Fruit fly (Drosophila melanogaster): ENCODE data around the gene CG44261.

The CG44261 gene

DNA sequence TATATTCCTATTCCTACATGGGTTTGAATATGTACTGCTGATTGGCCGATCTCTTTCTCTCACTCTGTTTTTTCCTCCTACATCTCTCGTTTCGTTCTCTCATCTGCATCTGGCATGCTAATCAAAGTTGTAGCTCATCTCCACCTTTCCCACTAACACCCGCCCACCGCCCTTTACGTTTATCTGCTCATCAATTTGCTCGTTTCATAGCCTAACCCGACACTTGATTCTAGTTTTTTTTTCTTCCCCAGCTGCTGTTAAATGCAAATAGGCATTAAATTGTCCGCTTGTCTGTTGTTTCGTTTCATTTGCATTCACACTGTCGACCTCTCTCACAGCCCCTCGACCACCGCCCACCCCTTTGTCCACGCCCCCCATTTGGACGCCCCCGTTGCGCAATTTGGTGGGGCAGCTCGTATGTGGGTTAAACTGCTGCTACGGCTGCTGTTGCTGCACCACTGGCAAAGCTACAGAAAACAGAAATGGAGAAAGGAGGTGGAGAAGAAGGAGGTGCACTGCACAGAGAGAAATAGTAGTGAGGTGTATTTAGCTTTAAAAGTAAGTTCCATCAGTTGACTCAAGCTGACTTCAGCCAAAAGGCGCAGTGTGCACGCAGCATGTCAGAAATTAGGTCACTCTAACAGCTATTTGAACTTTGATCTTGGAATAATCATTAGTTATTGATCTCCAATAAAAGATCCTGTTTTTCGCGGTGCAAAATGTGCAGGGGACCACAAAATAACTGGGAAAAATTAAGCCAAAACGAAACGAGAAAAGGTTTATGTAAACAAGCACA lies 12.7 kb upstream of the CG44261 start (continued):
- TF ChIP-seq CG31627 (GFP tag; optimal IDR thresholded peaks at IDR 0.05), result peak; percentile 24
- peak; percentile 41 for TF ChIP-seq CG11762 (GFP tag; optimal IDR thresholded peaks at IDR 0.05; ENCODE audit: insufficient read depth)
- peak; percentile 33 for TF ChIP-seq achi (GFP tag; optimal IDR thresholded peaks at IDR 0.05)
- TF ChIP-seq Sox102F (GFP tag; optimal IDR thresholded peaks at IDR 0.05), result no peak
- no peak for TF ChIP-seq CG1621 (tag; optimal IDR thresholded peaks at IDR 0.05)
- TF ChIP-seq vri (GFP tag; optimal IDR thresholded peaks at IDR 0.05), result no peak
- peak; percentile 55; the same call in 1 of the 2 replicates for TF ChIP-seq Gug (GFP tag; IDR thresholded peaks at IDR 0.05)
- peak; percentile 71 for TF ChIP-seq CG8119 (GFP tag; IDR thresholded peaks at IDR 0.05)
- TF ChIP-seq CG15336 (GFP tag; IDR thresholded peaks at IDR 0.05), result peak; percentile 66
- TF ChIP-seq lz (GFP tag; optimal IDR thresholded peaks at IDR 0.05), result no peak
- TF ChIP-seq Smox (GFP tag; optimal IDR thresholded peaks at IDR 0.05), result no peak
- peak; percentile 46 for TF ChIP-seq net (GFP tag; optimal IDR thresholded peaks at IDR 0.05)
- peak; percentile 58 for TF ChIP-seq Eip78C (GFP tag)
- TF ChIP-seq CG9139 (GFP tag; optimal IDR thresholded peaks at IDR 0.05), result no peak
- no peak for TF ChIP-seq Lpt (GFP tag; optimal IDR thresholded peaks at IDR 0.05)
- peak; percentile 80; the same call in 2 of the 3 replicates for TF ChIP-seq eg (GFP tag; IDR thresholded peaks at IDR 0.05)
- TF ChIP-seq OdsH (GFP tag; optimal IDR thresholded peaks at IDR 0.05), result peak; percentile 56
- TF ChIP-seq dac (GFP tag; optimal IDR thresholded peaks at IDR 0.05), result peak; percentile 47
- TF ChIP-seq esn (GFP tag; optimal IDR thresholded peaks at IDR 0.05), result no peak
- peak; percentile 28 for TF ChIP-seq acj6 (GFP tag; optimal IDR thresholded peaks at IDR 0.05)
- TF ChIP-seq dsx (GFP tag; optimal IDR thresholded peaks at IDR 0.05; ENCODE audit: poor library complexity, severe bottlenecking), result no peak
- peak; percentile 15 for TF ChIP-seq CG10631 (GFP tag; optimal IDR thresholded peaks at IDR 0.05)
- peak; percentile 50; the same call in 1 of the 2 replicates for TF ChIP-seq CG11294 (GFP tag; IDR thresholded peaks at IDR 0.05)
- peak; percentile 6 for TF ChIP-seq Sox14 (GFP tag; optimal IDR thresholded peaks at IDR 0.05)
- no peak for TF ChIP-seq CG16779 (tag; optimal IDR thresholded peaks at IDR 0.05)
- no peak for TF ChIP-seq fd59A (GFP tag; optimal IDR thresholded peaks at IDR 0.05)
- peak; percentile 41 for TF ChIP-seq CG7368 (GFP tag; optimal IDR thresholded peaks at IDR 0.05)
- TF ChIP-seq Hr38 (GFP tag; optimal IDR thresholded peaks at IDR 0.05), result no peak
- no peak for TF ChIP-seq spab (GFP tag; optimal IDR thresholded peaks at IDR 0.05)
- TF ChIP-seq CG8319 (GFP tag; optimal IDR thresholded peaks at IDR 0.05), result peak; percentile 29
- peak; percentile 74 for TF ChIP-seq svp (GFP tag)
- peak; percentile 8 for TF ChIP-seq Sox15 (GFP tag; optimal IDR thresholded peaks at IDR 0.05)
- no peak for TF ChIP-seq CG6854 (GFP tag; optimal IDR thresholded peaks at IDR 0.05)
- peak; percentile 36 for TF ChIP-seq CG34406 (GFP tag; optimal IDR thresholded peaks at IDR 0.05)
- no peak for TF ChIP-seq Eip93F (GFP tag; optimal IDR thresholded peaks at IDR 0.05)
- no peak for TF ChIP-seq Hr39 (GFP tag; optimal IDR thresholded peaks at IDR 0.05)
- peak; percentile 15 for TF ChIP-seq Met (GFP tag; optimal IDR thresholded peaks at IDR 0.05)
- peak; percentile 0 for TF ChIP-seq Ets96B (tag; optimal IDR thresholded peaks at IDR 0.05)

DNA sequence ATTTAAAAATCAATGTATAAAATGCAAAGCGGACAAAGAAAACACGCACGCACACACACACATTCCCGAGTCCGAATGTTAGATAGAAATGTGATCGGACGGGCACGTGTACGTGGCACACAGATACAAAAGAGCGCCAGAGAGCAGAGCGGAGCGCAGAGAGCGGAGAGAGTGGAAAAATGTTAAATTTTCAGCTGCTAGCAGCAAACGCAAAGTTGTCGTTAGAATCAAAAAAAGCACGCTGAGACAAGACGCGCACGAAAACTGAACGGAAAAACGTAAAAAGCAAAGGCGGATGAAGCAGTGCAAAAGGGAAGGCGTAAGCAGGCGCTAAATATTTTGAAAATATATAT lies 11.3 kb upstream of the CG44261 start:
- TF ChIP-seq Eip93F (GFP tag; optimal IDR thresholded peaks at IDR 0.05), result no peak
- TF ChIP-seq Met (GFP tag; optimal IDR thresholded peaks at IDR 0.05), result no peak
- peak; percentile 26 for TF ChIP-seq net (GFP tag; optimal IDR thresholded peaks at IDR 0.05)
- TF ChIP-seq vri (GFP tag; optimal IDR thresholded peaks at IDR 0.05), result peak; percentile 65
- peak; percentile 1 for TF ChIP-seq esn (GFP tag; optimal IDR thresholded peaks at IDR 0.05)
- no peak for TF ChIP-seq CG34406 (GFP tag; optimal IDR thresholded peaks at IDR 0.05)
- peak; percentile 74 for TF ChIP-seq Eip78C (GFP tag)
- TF ChIP-seq Sox102F (GFP tag; optimal IDR thresholded peaks at IDR 0.05), result peak; percentile 34
- no peak for TF ChIP-seq topi (GFP tag; optimal IDR thresholded peaks at IDR 0.05)
- no peak for TF ChIP-seq Smox (GFP tag; optimal IDR thresholded peaks at IDR 0.05)
- TF ChIP-seq acj6 (GFP tag; optimal IDR thresholded peaks at IDR 0.05), result no peak
- TF ChIP-seq salr (GFP tag; optimal IDR thresholded peaks at IDR 0.05), result no peak
- TF ChIP-seq fd85E (GFP tag; optimal IDR thresholded peaks at IDR 0.05), result peak; percentile 59
- TF ChIP-seq Eip75B (GFP tag; optimal IDR thresholded peaks at IDR 0.05), result peak; percentile 14
- peak; percentile 9 for TF ChIP-seq dac (GFP tag; optimal IDR thresholded peaks at IDR 0.05)
- no peak for TF ChIP-seq eg (GFP tag; IDR thresholded peaks at IDR 0.05)
- no peak for TF ChIP-seq Gug (GFP tag; IDR thresholded peaks at IDR 0.05)
- TF ChIP-seq CG11294 (GFP tag; IDR thresholded peaks at IDR 0.05), result no peak
- TF ChIP-seq fkh (GFP tag; optimal IDR thresholded peaks at IDR 0.05), result no peak
- peak; percentile 76 for TF ChIP-seq Sox14 (GFP tag; optimal IDR thresholded peaks at IDR 0.05)
- TF ChIP-seq dsx (GFP tag; optimal IDR thresholded peaks at IDR 0.05; ENCODE audit: poor library complexity, severe bottlenecking), result peak; percentile 11
- no peak for TF ChIP-seq svp (GFP tag)
- no peak for TF ChIP-seq CG10669 (GFP tag; optimal IDR thresholded peaks at IDR 0.05)
- TF ChIP-seq CG11762 (GFP tag; optimal IDR thresholded peaks at IDR 0.05; ENCODE audit: insufficient read depth), result no peak
- no peak for TF ChIP-seq cyc (GFP tag; optimal IDR thresholded peaks at IDR 0.05)
- no peak for TF ChIP-seq CG9139 (GFP tag; optimal IDR thresholded peaks at IDR 0.05)
- TF ChIP-seq CG6854 (GFP tag; optimal IDR thresholded peaks at IDR 0.05), result peak; percentile 62
- peak; percentile 19 for TF ChIP-seq Lpt (GFP tag; optimal IDR thresholded peaks at IDR 0.05)
- no peak for TF ChIP-seq CG6792 (GFP tag; optimal IDR thresholded peaks at IDR 0.05)
- no peak for TF ChIP-seq ss (GFP tag; optimal IDR thresholded peaks at IDR 0.05)
